Worm (Caenorhabditis elegans): ENCODE data around the gene W09G12.10.

- TF ChIP-seq rnt-1 (tag; optimal IDR thresholded peaks at IDR 0.05) (no peak), nhr-11 (tag; optimal IDR thresholded peaks at IDR 0.05) (no peak), nhr-76 (tag; optimal IDR thresholded peaks at IDR 0.05) (no peak), aly-2 (tag; optimal IDR thresholded peaks at IDR 0.05) (no peak), nhr-28 (tag; optimal IDR thresholded peaks at IDR 0.05) (no peak), nhr-47 (tag; optimal IDR thresholded peaks at IDR 0.05) (no peak), pqm-1 (tag; optimal IDR thresholded peaks at IDR 0.05) (no peak), zag-1 (tag; optimal IDR thresholded peaks at IDR 0.05) (no peak), unc-98 (GFP tag; IDR thresholded peaks at IDR 0.05) (no peak), ceh-88 (GFP tag; IDR thresholded peaks at IDR 0.05) (no peak), ztf-4 (tag; optimal IDR thresholded peaks at IDR 0.05) (no peak), ceh-90 (tag; optimal IDR thresholded peaks at IDR 0.05) (no peak)
Observed at ce11 chrIV:1232419-1233145, 11.5 kb upstream of the W09G12.10 start.
